Worm (Caenorhabditis elegans) whole organism, late embryonic: ENCODE results near the gene AC7.3.

Experiments
- C08G9.2 ChIP-seq: sonication (generic microtip); optimal IDR thresholded peaks from 2 replicates; lab custom pipeline; 2016; ENCODE audit warnings: mild to moderate bottlenecking, missing genetic modification characterization, moderate library complexity, missing compliant biosample characterization
- C38D4.7 ChIP-seq: fragments of 200-800 bp; sonication (Bioruptor generic); optimal IDR thresholded peaks from 2 replicates; lab custom pipeline; 2018; ENCODE audit warnings: mild to moderate bottlenecking, missing genetic modification characterization, moderate library complexity, missing compliant biosample characterization
- T23F11.4 ChIP-seq: fragments of 200-800 bp; sonication (Bioruptor generic); optimal IDR thresholded peaks from 2 replicates; lab custom pipeline; 2018; ENCODE audit warnings: mild to moderate bottlenecking, missing genetic modification characterization, missing compliant biosample characterization
- Y22D7AL.16 ChIP-seq: sonication (generic microtip); optimal IDR thresholded peaks from 2 replicates; lab custom pipeline; 2016; ENCODE audit warnings: missing genetic modification characterization, missing compliant biosample characterization
- ahr-1 ChIP-seq: sonication (generic microtip); optimal IDR thresholded peaks from 2 replicates; lab custom pipeline; 2016; ENCODE audit warnings: missing genetic modification characterization, missing compliant biosample characterization
- ama-1 ChIP-seq: fragments of 150-350 bp; optimal IDR thresholded peaks from 2 replicates; lab custom pipeline; 2014
- ceh-14 ChIP-seq: sonication (generic microtip); optimal IDR thresholded peaks from 2 replicates; lab custom pipeline; 2016; ENCODE audit warnings: missing genotype, missing genetic modification characterization, missing compliant biosample characterization
- ceh-18 ChIP-seq: sonication (generic microtip); optimal IDR thresholded peaks from 2 replicates; lab custom pipeline; 2016; ENCODE audit warnings: missing genetic modification characterization, missing compliant biosample characterization
- ceh-24 ChIP-seq: sonication (generic microtip); optimal IDR thresholded peaks from 2 replicates; lab custom pipeline; 2016; ENCODE audit warnings: mild to moderate bottlenecking, missing genetic modification characterization, missing compliant biosample characterization
- ceh-30 ChIP-seq: fragments of 150-350 bp; optimal IDR thresholded peaks from 2 replicates; lab custom pipeline; 2014; ENCODE audit warnings: missing biosample characterization, missing genetic modification characterization
- ceh-45 ChIP-seq: fragments of 200-800 bp; sonication (Bioruptor generic); IDR thresholded peaks from 2 replicates; pipeline ENCODE4 v1.3.6; 2022; ENCODE audit warnings: missing genetic modification reagents, missing genetic modification characterization, missing compliant biosample characterization
- ceh-48 ChIP-seq: sonication (generic microtip); optimal IDR thresholded peaks from 2 replicates; lab custom pipeline; 2016; ENCODE audit warnings: missing genetic modification characterization, inconsistent platforms, missing compliant biosample characterization
- ceh-6 ChIP-seq: fragments of 200-800 bp; sonication (Bioruptor generic); optimal IDR thresholded peaks from 2 replicates; lab custom pipeline; 2018; ENCODE audit warnings: mild to moderate bottlenecking, missing genetic modification characterization, missing compliant biosample characterization
- ceh-9 ChIP-seq: sonication (generic microtip); optimal IDR thresholded peaks from 2 replicates; lab custom pipeline; 2016; ENCODE audit warnings: mild to moderate bottlenecking, missing genetic modification characterization, inconsistent platforms, missing compliant biosample characterization
- dmd-4 ChIP-seq: sonication (generic microtip); optimal IDR thresholded peaks from 2 replicates; lab custom pipeline; 2016; ENCODE audit warnings: borderline replicate concordance, missing genetic modification characterization, missing compliant biosample characterization
- elt-2 ChIP-seq: sonication (generic microtip); optimal IDR thresholded peaks from 2 replicates; lab custom pipeline; 2016; ENCODE audit warnings: missing genetic modification reagents, missing genetic modification characterization, missing compliant biosample characterization
- elt-4 ChIP-seq: sonication (generic microtip); optimal IDR thresholded peaks from 2 replicates; lab custom pipeline; 2016; ENCODE audit warnings: missing genetic modification characterization, missing compliant biosample characterization
- eyg-1 ChIP-seq: sonication (generic microtip); optimal IDR thresholded peaks from 2 replicates; lab custom pipeline; 2016; ENCODE audit warnings: missing genotype, missing genetic modification characterization, missing compliant biosample characterization
- fax-1 ChIP-seq: sonication (generic microtip); optimal IDR thresholded peaks from 2 replicates; lab custom pipeline; 2016; ENCODE audit warnings: missing genotype, missing genetic modification characterization, missing compliant biosample characterization
- fkh-6 ChIP-seq: sonication (generic microtip); optimal IDR thresholded peaks from 2 replicates; lab custom pipeline; 2016; ENCODE audit warnings: missing genetic modification characterization, missing compliant biosample characterization
- gmeb-2 ChIP-seq: sonication (generic microtip); optimal IDR thresholded peaks from 2 replicates; lab custom pipeline; 2016; ENCODE audit warnings: missing genetic modification characterization, inconsistent platforms, missing compliant biosample characterization
- hlh-6 ChIP-seq: sonication (generic microtip); optimal IDR thresholded peaks from 2 replicates; lab custom pipeline; 2016; ENCODE audit warnings: missing genotype, missing genetic modification characterization, missing compliant biosample characterization
- hlh-8 ChIP-seq: sonication (generic microtip); optimal IDR thresholded peaks from 2 replicates; lab custom pipeline; 2016; ENCODE audit warnings: missing genotype, missing genetic modification characterization, missing compliant biosample characterization
- lin-11 ChIP-seq: fragments of 200-800 bp; sonication (Bioruptor generic); optimal IDR thresholded peaks from 2 replicates; lab custom pipeline; 2018; ENCODE audit warnings: mild to moderate bottlenecking, missing genetic modification characterization, missing compliant biosample characterization
- madf-2 ChIP-seq: sonication (generic microtip); optimal IDR thresholded peaks from 2 replicates; lab custom pipeline; 2017; ENCODE audit warnings: missing genetic modification characterization, missing compliant biosample characterization
- nfya-1 ChIP-seq: sonication (generic microtip); optimal IDR thresholded peaks from 2 replicates; lab custom pipeline; 2017; ENCODE audit warnings: missing genetic modification characterization, mild to moderate bottlenecking, missing compliant biosample characterization, antibody characterized with exemption, moderate library complexity
- nhr-232 ChIP-seq: sonication (generic microtip); optimal IDR thresholded peaks from 2 replicates; lab custom pipeline; 2016; ENCODE audit warnings: missing genetic modification characterization, missing compliant biosample characterization
- npax-4 ChIP-seq: sonication (generic microtip); optimal IDR thresholded peaks from 2 replicates; lab custom pipeline; 2016; ENCODE audit warnings: missing genetic modification characterization, missing compliant biosample characterization
- pag-3 ChIP-seq: sonication (generic microtip); optimal IDR thresholded peaks from 2 replicates; lab custom pipeline; 2016; ENCODE audit warnings: missing compliant biosample characterization, missing genetic modification characterization, borderline replicate concordance
- rnt-1 ChIP-seq: sonication (generic microtip); optimal IDR thresholded peaks from 2 replicates; lab custom pipeline; 2016; ENCODE audit warnings: missing genetic modification characterization, missing compliant biosample characterization
- sox-4 ChIP-seq: sonication (generic microtip); optimal IDR thresholded peaks from 2 replicates; lab custom pipeline; 2017; ENCODE audit warnings: mild to moderate bottlenecking, missing genetic modification characterization, inconsistent platforms, missing compliant biosample characterization
- syd-9 ChIP-seq: sonication (generic microtip); optimal IDR thresholded peaks from 2 replicates; lab custom pipeline; 2016; ENCODE audit warnings: mild to moderate bottlenecking, missing genetic modification characterization, moderate library complexity, missing compliant biosample characterization
- tbx-2 ChIP-seq: sonication (generic microtip); optimal IDR thresholded peaks from 2 replicates; lab custom pipeline; 2016; ENCODE audit warnings: missing genetic modification characterization, missing compliant biosample characterization
- unc-3 ChIP-seq, 2 experiments: fragments of 200-800 bp in 1 of 2; sonication (Bioruptor generic) in 1 of 2; sonication (generic microtip) in 1 of 2; conservative IDR thresholded peaks in 1 of 2; optimal IDR thresholded peaks in 1 of 2; 2 replicates each; pipeline versions ENCODE4 v1.3.6 to Lab custom; 2016 to 2022; ENCODE audit warnings: missing compliant biosample characterization in 2 of 2, missing genetic modification characterization in 2 of 2, missing genetic modification reagents in 1 of 2
- unc-42 ChIP-seq: sonication (generic microtip); optimal IDR thresholded peaks from 2 replicates; lab custom pipeline; 2016; ENCODE audit warnings: missing genotype, missing genetic modification characterization, missing compliant biosample characterization
- unc-55 ChIP-seq: sonication (generic microtip); optimal IDR thresholded peaks from 2 replicates; lab custom pipeline; 2017; ENCODE audit warnings: missing biosample characterization, missing genetic modification reagents, missing genetic modification characterization
- unc-86 ChIP-seq: sonication (generic microtip); optimal IDR thresholded peaks from 2 replicates; lab custom pipeline; 2016; ENCODE audit warnings: missing genetic modification characterization, missing compliant biosample characterization
- ztf-16 ChIP-seq: sonication (generic microtip); optimal IDR thresholded peaks from 2 replicates; lab custom pipeline; 2017; ENCODE audit warnings: missing genetic modification characterization, missing compliant biosample characterization

AC7.3 gene

ce11 chrIV:5137809-5138208, 26.2 kb downstream of the AC7.3 start:
- peak; percentile 88 for TF ChIP-seq unc-42 (tag; lab: Kevin White, UChicago)
- no peak for TF ChIP-seq unc-86 (tag; lab: Kevin White, UChicago)
- no peak for TF ChIP-seq rnt-1 (tag; lab: Kevin White, UChicago)

ce11 chrIV:5139189-5139588, 27.6 kb downstream of the AC7.3 start:
- TF ChIP-seq unc-42 (tag; lab: Kevin White, UChicago) (peak; percentile 72), ceh-6 (GFP tag; lab: Kevin White, UChicago) (no peak)

ce11 chrIV:5139972-5140371, 28.3 kb downstream of the AC7.3 start:
- TF ChIP-seq unc-86 (tag; lab: Kevin White, UChicago) (no peak), ama-1 (lab: Kevin White, UChicago) (no peak), sox-4 (tag; lab: Kevin White, UChicago) (no peak), ceh-45 (no peak), Y22D7AL.16 (tag; lab: Kevin White, UChicago) (no peak), T23F11.4 (GFP tag; lab: Kevin White, UChicago) (no peak), dmd-4 (tag; lab: Kevin White, UChicago) (no peak), rnt-1 (tag; lab: Kevin White, UChicago) (no peak), ceh-9 (tag; lab: Kevin White, UChicago) (no peak), gmeb-2 (no peak), ahr-1 (no peak), npax-4 (tag; lab: Kevin White, UChicago) (no peak), nfya-1 (tag; lab: Kevin White, UChicago) (no peak), elt-4 (no peak)
- TF ChIP-seq, all 69 proteins: peak for 0

ce11 chrIV:5149793-5150192, 38.2 kb downstream of the AC7.3 start, which contains the start of gene C24D10.5:
C24D10.5 (plus strand) TSS chrIV:5150093.
- TF ChIP-seq madf-2 (tag; lab: Kevin White, UChicago): no peak
- no peak for TF ChIP-seq T23F11.4 (GFP tag; lab: Kevin White, UChicago)
- TF ChIP-seq nhr-232 (tag; lab: Kevin White, UChicago): no peak
- no peak for TF ChIP-seq unc-86 (tag; lab: Kevin White, UChicago)
- no peak for TF ChIP-seq ceh-48 (tag; lab: Kevin White, UChicago)
- no peak for TF ChIP-seq hlh-6 (tag; lab: Kevin White, UChicago)
- no peak for TF ChIP-seq ceh-9 (tag; lab: Kevin White, UChicago)
- TF ChIP-seq syd-9 (tag; lab: Kevin White, UChicago): no peak
- no peak for TF ChIP-seq C38D4.7 (GFP tag; lab: Kevin White, UChicago)
- no peak for TF ChIP-seq ceh-30 (tag; lab: Kevin White, UChicago)
- TF ChIP-seq ceh-14: no peak
- no peak for TF ChIP-seq ama-1 (lab: Kevin White, UChicago)
- TF ChIP-seq Y22D7AL.16 (tag; lab: Kevin White, UChicago): no peak
- TF ChIP-seq rnt-1 (tag; lab: Kevin White, UChicago): no peak
- no peak for TF ChIP-seq eyg-1 (tag; lab: Kevin White, UChicago)
- TF ChIP-seq lin-11: no peak
- no peak for TF ChIP-seq ceh-24 (tag; lab: Kevin White, UChicago)
- TF ChIP-seq, all 69 proteins: peak for 0

ce11 chrIV:5152391-5152790, 40.8 kb downstream of the AC7.3 start, which contains the start of gene soc-2:
soc-2 (minus strand) TSS chrIV:5152491.
- TF ChIP-seq C08G9.2 (tag; lab: Kevin White, UChicago) (no peak), pag-3 (tag; lab: Kevin White, UChicago) (no peak), fkh-6 (no peak), T23F11.4 (GFP tag; lab: Kevin White, UChicago) (no peak), tbx-2 (no peak), ceh-14 (no peak), unc-3 (GFP tag; conservative IDR thresholded peaks at IDR 0.05; lab: Robert Waterston, UW) (no peak), unc-3 (tag; optimal IDR thresholded peaks at IDR 0.05; lab: Kevin White, UChicago) (no peak), elt-2 (tag; lab: Kevin White, UChicago) (no peak), unc-86 (tag; lab: Kevin White, UChicago) (no peak), ztf-16 (tag; lab: Kevin White, UChicago) (no peak), fax-1 (tag; lab: Kevin White, UChicago) (no peak), hlh-8 (tag; lab: Kevin White, UChicago) (no peak), ceh-18 (tag; lab: Kevin White, UChicago) (no peak), unc-55 (GFP tag; lab: Kevin White, UChicago) (no peak)
